Worm (Caenorhabditis elegans): ENCODE results near the gene C24A3.9.

ce11 chrX:9028909-9029520 lies 18.7 kb upstream of the C24A3.9 start, which contains the start of gene snf-12:
- TF ChIP-seq fkh-10 (GFP tag; optimal IDR thresholded peaks at IDR 0.05) (no peak), nhr-77 (tag; optimal IDR thresholded peaks at IDR 0.05) (no peak), ama-1 (optimal IDR thresholded peaks at IDR 0.05) (no peak), mef-2 (tag; optimal IDR thresholded peaks at IDR 0.05) (no peak), mep-1 (tag; optimal IDR thresholded peaks at IDR 0.05) (no peak), lin-15B (tag; optimal IDR thresholded peaks at IDR 0.05) (no peak), zag-1 (tag; optimal IDR thresholded peaks at IDR 0.05) (no peak), C16A3.4 (tag; optimal IDR thresholded peaks at IDR 0.05) (no peak), C34B4.2 (tag; optimal IDR thresholded peaks at IDR 0.05) (no peak), efl-3 (GFP tag; optimal IDR thresholded peaks at IDR 0.05) (no peak), aly-2 (tag; optimal IDR thresholded peaks at IDR 0.05) (no peak), unc-98 (GFP tag; IDR thresholded peaks at IDR 0.05) (no peak)

Measured in whole organism, L1 larva.